Fruit fly (Drosophila melanogaster) whole organism, embryonic: Measurements from ENCODE around the gene CG18749.

Source experiments
- C15 ChIP-seq: fragments of 200-800 bp; sonication (Bioruptor generic); IDR thresholded peaks from 3 replicates; pipeline ENCODE4 v1.3.6; 2022; ENCODE audit warnings: missing biosample characterization, missing genetic modification characterization
- CG12219 ChIP-seq: fragments of 200-800 bp; sonication (Bioruptor generic); optimal IDR thresholded peaks from 3 replicates; lab custom pipeline; 2018; ENCODE audit warnings: missing biosample characterization, mild to moderate bottlenecking, missing genetic modification characterization
- CG13287 ChIP-seq: fragments of 200-800 bp; sonication (Bioruptor generic); IDR thresholded peaks from 2 replicates; pipeline ENCODE4 v1.3.6; 2022; ENCODE audit warnings: missing biosample characterization, missing genetic modification characterization; ENCODE audit not compliant: partially characterized antibody
- CG14441 ChIP-seq: fragments of 200-800 bp; sonication (Bioruptor generic); IDR thresholded peaks from 2 replicates; pipeline ENCODE4 v1.3.6; 2022; ENCODE audit warnings: missing biosample characterization, missing genetic modification characterization
- CG15514 ChIP-seq: fragments of 200-800 bp; sonication (Bioruptor generic); optimal IDR thresholded peaks from 3 replicates; lab custom pipeline; 2017; ENCODE audit warnings: missing biosample characterization, missing genetic modification characterization, mild to moderate bottlenecking, moderate library complexity, missing genetic modification reagents
- CG17912 ChIP-seq: fragments of 200-800 bp; sonication (Bioruptor generic); optimal IDR thresholded peaks from 2 replicates; lab custom pipeline; 2018; ENCODE audit warnings: missing biosample characterization, mild to moderate bottlenecking, missing genetic modification characterization
- CG30020 ChIP-seq: fragments of 200-800 bp; optimal IDR thresholded peaks from 2 replicates; lab custom pipeline; 2019; ENCODE audit warnings: missing biosample characterization, mild to moderate bottlenecking, missing genetic modification characterization, moderate library complexity
- CG3163 ChIP-seq: fragments of 200-800 bp; sonication (Bioruptor generic); optimal IDR thresholded peaks from 3 replicates; lab custom pipeline; 2016; ENCODE audit warnings: missing biosample characterization, missing genetic modification characterization
- CG6791 ChIP-seq: fragments of 200-800 bp; sonication (Bioruptor generic); IDR thresholded peaks from 3 replicates; pipeline ENCODE4 v1.3.6; 2022; ENCODE audit warnings: missing biosample characterization, missing genetic modification characterization; ENCODE audit not compliant: partially characterized antibody
- CG6854 ChIP-seq: fragments of 200-800 bp; sonication (Bioruptor generic); optimal IDR thresholded peaks from 3 replicates; lab custom pipeline; 2017; ENCODE audit warnings: missing biosample characterization, mild to moderate bottlenecking, missing genetic modification characterization
- CG7271 ChIP-seq: fragments of 200-800 bp; sonication (Bioruptor generic); optimal IDR thresholded peaks from 2 replicates; lab custom pipeline; 2018; ENCODE audit warnings: missing biosample characterization, mild to moderate bottlenecking, missing genetic modification characterization, moderate library complexity
- CG8089 ChIP-seq: fragments of 200-800 bp; sonication (Bioruptor generic); optimal IDR thresholded peaks from 3 replicates; lab custom pipeline; 2016; ENCODE audit warnings: missing biosample characterization, missing genetic modification characterization
- CG8290 ChIP-seq, 3 experiments: fragments of 200-800 bp; sonication (Bioruptor generic); optimal IDR thresholded peaks; 2 replicates each; lab custom pipeline; 2016 to 2019; ENCODE audit warnings: missing biosample characterization in 3 of 3, missing genetic modification characterization in 3 of 3, mild to moderate bottlenecking in 2 of 3, moderate library complexity in 1 of 3
- CG8359 ChIP-seq: fragments of 200-800 bp; sonication (Bioruptor generic); optimal IDR thresholded peaks from 2 replicates; lab custom pipeline; 2017; ENCODE audit warnings: missing biosample characterization, mild to moderate bottlenecking, missing genetic modification characterization, borderline replicate concordance
- CG8765 ChIP-seq: fragments of 200-800 bp; sonication (Bioruptor generic); IDR thresholded peaks from 2 replicates; pipeline ENCODE4 v1.3.6; 2022; ENCODE audit warnings: missing biosample characterization, missing genetic modification characterization
- CG8944 ChIP-seq: fragments of 200-800 bp; sonication (Bioruptor generic); optimal IDR thresholded peaks from 3 replicates; lab custom pipeline; 2016; ENCODE audit warnings: missing biosample characterization, missing genetic modification characterization
- CoRest ChIP-seq: fragments of 200-800 bp; sonication (Bioruptor generic); optimal IDR thresholded peaks from 3 replicates; lab custom pipeline; 2018; ENCODE audit warnings: missing biosample characterization, mild to moderate bottlenecking, missing genetic modification characterization, moderate library complexity
- E2f2 ChIP-seq: fragments of 200-800 bp; sonication (Bioruptor generic); IDR thresholded peaks from 2 replicates; pipeline ENCODE4 v1.3.6; 2022; ENCODE audit warnings: missing biosample characterization, missing genetic modification characterization
- Ets65A ChIP-seq: fragments of 200-800 bp; sonication (Bioruptor generic); peaks from one replicate; lab custom pipeline; 2016; ENCODE audit warnings: missing biosample characterization, missing genetic modification characterization
- Gsc ChIP-seq: fragments of 200-800 bp; sonication (Bioruptor generic); IDR thresholded peaks from 2 replicates; pipeline ENCODE4 v1.3.6; 2022; ENCODE audit warnings: missing biosample characterization, missing genetic modification characterization
- Hmr ChIP-seq: fragments of 200-800 bp; sonication (Bioruptor generic); optimal IDR thresholded peaks from 3 replicates; lab custom pipeline; 2017; ENCODE audit warnings: mild to moderate bottlenecking, missing biosample characterization, missing genetic modification reagents, missing genetic modification characterization
- MBD-R2 ChIP-seq: fragments of 200-800 bp; sonication (Bioruptor generic); IDR thresholded peaks from 2 replicates; pipeline ENCODE4 v1.3.6; 2022; ENCODE audit warnings: missing biosample characterization, missing genetic modification characterization
- Mes4 ChIP-seq: fragments of 200-800 bp; sonication (Bioruptor generic); optimal IDR thresholded peaks from 2 replicates; lab custom pipeline; 2016; ENCODE audit warnings: missing biosample characterization, missing genetic modification characterization
- Nf-YB ChIP-seq: fragments of 200-800 bp; sonication (Bioruptor generic); optimal IDR thresholded peaks from 3 replicates; lab custom pipeline; 2019; ENCODE audit warnings: missing biosample characterization, mild to moderate bottlenecking, missing genetic modification characterization, moderate library complexity
- Nf-YC ChIP-seq: fragments of 200-800 bp; optimal IDR thresholded peaks from 3 replicates; lab custom pipeline; 2019; ENCODE audit warnings: missing biosample characterization, mild to moderate bottlenecking, missing genetic modification characterization, moderate library complexity
- Usf ChIP-seq: fragments of 200-800 bp; sonication (Bioruptor generic); optimal IDR thresholded peaks from 2 replicates; lab custom pipeline; 2017; ENCODE audit warnings: missing genotype, missing biosample characterization, missing genetic modification characterization
- Vsx1 ChIP-seq: fragments of 200-800 bp; sonication (Bioruptor generic); optimal IDR thresholded peaks from 2 replicates; lab custom pipeline; 2017; ENCODE audit warnings: missing biosample characterization, mild to moderate bottlenecking, missing genetic modification characterization, missing genetic modification reagents
- Xrp1 ChIP-seq: fragments of 200-800 bp; sonication (Bioruptor generic); IDR thresholded peaks from 2 replicates; pipeline ENCODE4 v1.3.6; 2022; ENCODE audit warnings: missing biosample characterization, missing genetic modification characterization
- aop ChIP-seq: fragments of 200-800 bp; sonication (Bioruptor generic); IDR thresholded peaks from 2 replicates; pipeline ENCODE4 v1.3.6; 2022; ENCODE audit warnings: missing biosample characterization, missing genetic modification characterization
- az2 ChIP-seq: fragments of 200-800 bp; sonication (Bioruptor generic); optimal IDR thresholded peaks from 3 replicates; lab custom pipeline; 2016; ENCODE audit warnings: missing biosample characterization, missing genetic modification characterization
- bsh ChIP-seq, 2 experiments: fragments of 200-800 bp; sonication (Bioruptor generic); optimal IDR thresholded peaks; 2 replicates each; lab custom pipeline; 2017 to 2018; ENCODE audit warnings: mild to moderate bottlenecking in 2 of 2, missing biosample characterization in 2 of 2, missing genetic modification characterization in 2 of 2, moderate library complexity in 1 of 2
- cas ChIP-seq: fragments of 200-800 bp; sonication (Bioruptor generic); IDR thresholded peaks from 2 replicates; pipeline ENCODE4 v1.3.6; 2022; ENCODE audit warnings: missing biosample characterization, missing genetic modification characterization
- cg ChIP-seq: fragments of 200-800 bp; sonication (Bioruptor generic); optimal IDR thresholded peaks from 3 replicates; lab custom pipeline; 2019; ENCODE audit warnings: missing biosample characterization, mild to moderate bottlenecking, missing genetic modification characterization, moderate library complexity
- da ChIP-seq: fragments of 200-800 bp; sonication (Bioruptor generic); optimal IDR thresholded peaks from 2 replicates; lab custom pipeline; 2016; ENCODE audit warnings: missing biosample characterization, missing genetic modification characterization
- eyg ChIP-seq: fragments of 200-800 bp; sonication (Bioruptor generic); optimal IDR thresholded peaks from 3 replicates; lab custom pipeline; 2016; ENCODE audit warnings: missing biosample characterization, missing genetic modification characterization
- gce ChIP-seq: fragments of 200-800 bp; sonication (Bioruptor generic); IDR thresholded peaks from 3 replicates; pipeline ENCODE4 v1.3.6; 2022; ENCODE audit warnings: missing biosample characterization, missing genetic modification characterization
- gem ChIP-seq: fragments of 200-800 bp; sonication (Bioruptor generic); optimal IDR thresholded peaks from 2 replicates; lab custom pipeline; 2019; ENCODE audit warnings: missing biosample characterization, mild to moderate bottlenecking, missing genetic modification characterization, moderate library complexity
- grn ChIP-seq: fragments of 200-800 bp; sonication (Bioruptor generic); optimal IDR thresholded peaks from 3 replicates; lab custom pipeline; 2017; ENCODE audit warnings: missing biosample characterization, missing genetic modification characterization
- mirr ChIP-seq: fragments of 200-800 bp; sonication (Bioruptor generic); optimal IDR thresholded peaks from 3 replicates; lab custom pipeline; 2018; ENCODE audit warnings: missing biosample characterization, mild to moderate bottlenecking, missing genetic modification characterization
- nerfin-2 ChIP-seq: fragments of 200-800 bp; sonication (Bioruptor generic); IDR thresholded peaks from 2 replicates; pipeline ENCODE4 v1.3.6; 2022; ENCODE audit warnings: missing biosample characterization, missing genetic modification characterization; ENCODE audit not compliant: partially characterized antibody
- onecut ChIP-seq: fragments of 200-800 bp; sonication (Bioruptor generic); IDR thresholded peaks from 2 replicates; pipeline ENCODE4 v1.3.6; 2022; ENCODE audit warnings: missing biosample characterization, missing genetic modification characterization
- repo ChIP-seq: fragments of 200-800 bp; sonication (Bioruptor generic); optimal IDR thresholded peaks from 2 replicates; lab custom pipeline; 2016; ENCODE audit warnings: missing biosample characterization, missing genetic modification characterization
- sima ChIP-seq: fragments of 200-800 bp; sonication (Bioruptor generic); optimal IDR thresholded peaks from 2 replicates; lab custom pipeline; 2016; ENCODE audit warnings: missing biosample characterization, missing genetic modification characterization
- sqz ChIP-seq: fragments of 200-800 bp; sonication (Bioruptor generic); optimal IDR thresholded peaks from 3 replicates; lab custom pipeline; 2018; ENCODE audit warnings: missing biosample characterization, mild to moderate bottlenecking, missing genetic modification characterization
- ssp ChIP-seq: fragments of 200-800 bp; sonication (Bioruptor generic); IDR thresholded peaks from 2 replicates; pipeline ENCODE4 v1.3.6; 2022; ENCODE audit warnings: missing biosample characterization, missing genetic modification characterization
- stwl ChIP-seq: fragments of 200-800 bp; sonication (Bioruptor generic); optimal IDR thresholded peaks from 3 replicates; lab custom pipeline; 2018; ENCODE audit warnings: missing biosample characterization, mild to moderate bottlenecking, missing genetic modification characterization, moderate library complexity
- tgo ChIP-seq: fragments of 200-800 bp; sonication (Bioruptor generic); IDR thresholded peaks from 3 replicates; pipeline ENCODE4 v1.3.6; 2022; ENCODE audit warnings: missing biosample characterization, missing genetic modification characterization
- trh ChIP-seq: fragments of 200-800 bp; sonication (Bioruptor generic); optimal IDR thresholded peaks from 2 replicates; lab custom pipeline; 2016; ENCODE audit warnings: missing biosample characterization, missing genetic modification characterization
- ttk ChIP-seq: fragments of 200-800 bp; sonication (Bioruptor generic); IDR thresholded peaks from 2 replicates; pipeline ENCODE4 v2.1.2; 2022; ENCODE audit warnings: missing biosample characterization, missing genetic modification characterization
- usp ChIP-seq: fragments of >200 bp; optimal IDR thresholded peaks from 2 replicates; lab custom pipeline; 2017; ENCODE audit warnings: missing biosample characterization, missing genetic modification characterization
- zf30C ChIP-seq: fragments of 200-800 bp; sonication (Bioruptor generic); optimal IDR thresholded peaks from 3 replicates; lab custom pipeline; 2018; ENCODE audit warnings: missing biosample characterization, mild to moderate bottlenecking, missing genetic modification characterization

The CG18749 gene

dm6 chr3R:8212594-8212993 is 31.3 kb upstream of the CG18749 start (continued):
- 0 out of 3 replicates have a peak, but pooled peaks have one; percentile 60 for TF ChIP-seq gce
- no peak for TF ChIP-seq CG7271 (tag; lab: Kevin White, UChicago)
- TF ChIP-seq da (GFP tag; lab: Kevin White, UChicago), result no peak
- TF ChIP-seq CG8765 (GFP tag; lab: Robert Waterston, UW), result no peak; the same call in 1 of the 2 replicates
- TF ChIP-seq repo (GFP tag; lab: Kevin White, UChicago), result no peak
- TF ChIP-seq CG8290 (GFP tag; optimal IDR thresholded peaks at IDR 0.05; lab: Kevin White, UChicago), result no peak
- TF ChIP-seq CG8290 (tag; optimal IDR thresholded peaks at IDR 0.05; lab: Kevin White, UChicago), result no peak
- TF ChIP-seq CG30020 (tag; lab: Kevin White, UChicago), result no peak
- peak; percentile 89 for TF ChIP-seq Ets65A (GFP tag; lab: Kevin White, UChicago)
- TF ChIP-seq CG6791 (GFP tag; lab: Robert Waterston, UW), result no peak
- TF ChIP-seq eyg (GFP tag; lab: Kevin White, UChicago), result no peak
- TF ChIP-seq tgo (GFP tag; lab: Robert Waterston, UW), result peak; percentile 52; the same call in 2 of the 3 replicates
- peak; percentile 20; the same call in 1 of the 2 replicates for TF ChIP-seq E2f2 (GFP tag; lab: Robert Waterston, UW)
- peak; percentile 62 for TF ChIP-seq Mes4 (GFP tag; lab: Kevin White, UChicago)
- no peak for TF ChIP-seq usp (GFP tag; lab: Kevin White, UChicago)
- TF ChIP-seq Usf (GFP tag; lab: Kevin White, UChicago), result no peak
- TF ChIP-seq MBD-R2, result no peak
- peak; percentile 50 for TF ChIP-seq CG8089
- TF ChIP-seq zf30C (GFP tag; lab: Kevin White, UChicago), result peak; percentile 67
- peak; percentile 55 for TF ChIP-seq Vsx1 (GFP tag; lab: Kevin White, UChicago)
- peak; percentile 80 for TF ChIP-seq Xrp1
- TF ChIP-seq Nf-YC, result no peak
- TF ChIP-seq CG6854 (GFP tag; lab: Kevin White, UChicago), result no peak
- TF ChIP-seq Nf-YB, result no peak
- TF ChIP-seq C15 (GFP tag; lab: Robert Waterston, UW), result no peak
- TF ChIP-seq aop (GFP tag; lab: Robert Waterston, UW), result no peak
- no peak for TF ChIP-seq sqz
- TF ChIP-seq cg (GFP tag; lab: Kevin White, UChicago), result no peak
- TF ChIP-seq ssp, result peak; percentile 44; the same call in 1 of the 2 replicates
- no peak for TF ChIP-seq CG13287 (GFP tag; lab: Robert Waterston, UW)
- TF ChIP-seq stwl (tag; lab: Kevin White, UChicago), result no peak
- TF ChIP-seq nerfin-2 (GFP tag; lab: Robert Waterston, UW), result no peak
- TF ChIP-seq cas (GFP tag; lab: Robert Waterston, UW), result no peak
- no peak for TF ChIP-seq CG17912 (GFP tag; lab: Kevin White, UChicago)
- peak; percentile 4 for TF ChIP-seq Hmr (GFP tag; lab: Kevin White, UChicago)
- TF ChIP-seq ttk (GFP tag; lab: Robert Waterston, UW), result peak; percentile 24; the same call in 1 of the 2 replicates
- TF ChIP-seq Gsc, result peak; percentile 38; the same call in 1 of the 2 replicates
- TF ChIP-seq onecut (GFP tag; lab: Robert Waterston, UW), result peak; percentile 45
- TF ChIP-seq CG15514, result no peak
- peak; percentile 100 for TF ChIP-seq grn (GFP tag; lab: Kevin White, UChicago)
- TF ChIP-seq az2, result peak; percentile 72
- no peak for TF ChIP-seq CG12219 (GFP tag; lab: Kevin White, UChicago)
- peak; percentile 67 for TF ChIP-seq CG8944
- TF ChIP-seq CG3163 (GFP tag; lab: Kevin White, UChicago), result peak; percentile 35
- TF ChIP-seq CG8359 (GFP tag; lab: Kevin White, UChicago), result peak; percentile 55
- TF ChIP-seq sima, result no peak
- peak; percentile 70 for TF ChIP-seq CoRest (tag; lab: Kevin White, UChicago)
- peak in 1 of 2 experiments; percentile 84 for TF ChIP-seq bsh (GFP tag; optimal IDR thresholded peaks at IDR 0.05; lab: Kevin White, UChicago)
- TF ChIP-seq trh (GFP tag; lab: Kevin White, UChicago), result no peak
- TF ChIP-seq gem (tag; lab: Kevin White, UChicago), result peak; percentile 76
- no peak for TF ChIP-seq mirr (GFP tag; lab: Kevin White, UChicago)
- peak; percentile 51 for TF ChIP-seq CG14441
